Worm (Caenorhabditis elegans) whole organism, L4 larva: ENCODE results near the gene C15H9.2.
A peak's percentile ranks its signal among the peaks of the same experiment; 100 is the strongest.

Experiments
- T26A8.4 ChIP-seq: fragments of 200-800 bp; sonication (Bioruptor generic); IDR thresholded peaks from 2 replicates; pipeline ENCODE4 v1.3.6; 2022; ENCODE audit warnings: missing genetic modification characterization, missing compliant biosample characterization
- ZK337.2 ChIP-seq: fragments of 200-800 bp; sonication (Bioruptor generic); IDR thresholded peaks from 2 replicates; pipeline ENCODE4 v1.3.6; 2022; ENCODE audit warnings: missing genetic modification reagents, missing genetic modification characterization, missing compliant biosample characterization
- aly-2 ChIP-seq: sonication (generic microtip); optimal IDR thresholded peaks from 2 replicates; lab custom pipeline; 2018; ENCODE audit warnings: missing biosample characterization, missing genetic modification characterization
- ama-1 ChIP-seq: fragments of 150-350 bp; optimal IDR thresholded peaks from 2 replicates; lab custom pipeline; 2014; ENCODE audit warnings: inconsistent platforms, mixed read lengths
- arid-1 ChIP-seq: fragments of 200-800 bp; sonication (Bioruptor generic); conservative IDR thresholded peaks from 2 replicates; pipeline ENCODE4 v1.3.6; 2022; ENCODE audit warnings: missing genetic modification reagents, missing genetic modification characterization, missing compliant biosample characterization
- ceh-20 ChIP-seq: fragments of 200-800 bp; sonication (Bioruptor generic); IDR thresholded peaks from 2 replicates; pipeline ENCODE4 v1.3.6; 2022; ENCODE audit warnings: missing genetic modification reagents, missing genetic modification characterization, missing compliant biosample characterization
- ceh-44 ChIP-seq: fragments of 200-800 bp; sonication (Bioruptor generic); IDR thresholded peaks from 2 replicates; pipeline ENCODE4 v1.3.6; 2022; ENCODE audit warnings: missing genetic modification reagents, missing genetic modification characterization, missing compliant biosample characterization
- ceh-62 ChIP-seq: sonication (generic microtip); optimal IDR thresholded peaks from 2 replicates; lab custom pipeline; 2017; ENCODE audit warnings: missing biosample characterization, missing genetic modification characterization
- ctbp-1 ChIP-seq: fragments of 200-800 bp; sonication (Bioruptor generic); IDR thresholded peaks from 2 replicates; pipeline ENCODE4 v1.3.6; 2022; ENCODE audit warnings: missing genetic modification reagents, missing genetic modification characterization, missing compliant biosample characterization
- daf-8 ChIP-seq: fragments of 200-800 bp; sonication (Bioruptor generic); IDR thresholded peaks from 2 replicates; pipeline ENCODE4 v1.3.6; 2022; ENCODE audit warnings: missing genetic modification characterization, missing compliant biosample characterization
- dmd-8 ChIP-seq: fragments of 200-800 bp; sonication (Bioruptor generic); IDR thresholded peaks from 2 replicates; pipeline ENCODE4 v1.3.6; 2022; ENCODE audit warnings: missing genetic modification characterization, missing compliant biosample characterization
- dmd-9 ChIP-seq: fragments of 200-800 bp; sonication (Bioruptor generic); IDR thresholded peaks from 2 replicates; pipeline ENCODE4 v1.3.6; 2022; ENCODE audit warnings: missing genetic modification reagents, missing genetic modification characterization, missing compliant biosample characterization
- dpl-1 ChIP-seq: fragments of 150-350 bp; optimal IDR thresholded peaks from 2 replicates; lab custom pipeline; 2014; ENCODE audit warnings: missing biosample characterization, missing genetic modification reagents, missing genetic modification characterization
- egl-27 ChIP-seq: sonication (generic microtip); optimal IDR thresholded peaks from 3 replicates; lab custom pipeline; 2017; ENCODE audit warnings: missing biosample characterization, missing genetic modification reagents, missing genetic modification characterization
- egl-43 ChIP-seq: fragments of 200-800 bp; sonication (Bioruptor generic); IDR thresholded peaks from 2 replicates; pipeline ENCODE4 v1.3.6; 2022; ENCODE audit warnings: missing genetic modification reagents, missing genetic modification characterization, missing compliant biosample characterization
- gei-8 ChIP-seq: fragments of 200-800 bp; sonication (Bioruptor generic); optimal IDR thresholded peaks from 2 replicates; lab custom pipeline; 2018; ENCODE audit warnings: mild to moderate bottlenecking, missing genetic modification characterization, missing compliant biosample characterization
- hif-1 ChIP-seq, 2 experiments: sonication (generic microtip); optimal IDR thresholded peaks; 2 replicates each; lab custom pipeline; 2016 to 2017; ENCODE audit warnings: missing compliant biosample characterization in 2 of 2, missing genetic modification characterization in 2 of 2, missing genetic modification reagents in 2 of 2, missing genotype in 2 of 2, mild to moderate bottlenecking in 1 of 2
- hlh-30 ChIP-seq: sonication (generic microtip); optimal IDR thresholded peaks from 2 replicates; lab custom pipeline; 2017; ENCODE audit warnings: antibody characterized with exemption, mild to moderate bottlenecking, missing genetic modification characterization, missing compliant biosample characterization; ENCODE audit not compliant: insufficient read depth
- hmg-1.1 ChIP-seq: fragments of 200-800 bp; sonication (Bioruptor generic); IDR thresholded peaks from 2 replicates; pipeline ENCODE4 v1.3.6; 2022; ENCODE audit warnings: missing genetic modification reagents, missing genetic modification characterization, missing compliant biosample characterization
- lim-7 ChIP-seq: fragments of 200-800 bp; sonication (Bioruptor generic); IDR thresholded peaks from 2 replicates; pipeline ENCODE4 v1.3.6; 2022; ENCODE audit warnings: missing genetic modification characterization, missing compliant biosample characterization
- lin-15B ChIP-seq: fragments of 150-350 bp; sonication (generic microtip); optimal IDR thresholded peaks from 3 replicates; lab custom pipeline; 2014; ENCODE audit warnings: missing biosample characterization, missing genetic modification characterization
- lin-39 ChIP-seq: fragments of 150-350 bp; optimal IDR thresholded peaks from 2 replicates; lab custom pipeline; 2014; ENCODE audit warnings: missing biosample characterization, missing genetic modification reagents, missing genetic modification characterization
- madf-9 ChIP-seq: fragments of 200-800 bp; sonication (Bioruptor generic); conservative IDR thresholded peaks from 2 replicates; pipeline ENCODE4 v1.3.6; 2022; ENCODE audit warnings: missing genetic modification reagents, missing genetic modification characterization, missing compliant biosample characterization
- mdl-1 ChIP-seq, 2 experiments: fragments of 150-350 bp in 1 of 2; sonication (generic microtip) in 1 of 2; optimal IDR thresholded peaks; 2 replicates each; lab custom pipeline; 2014 to 2017; ENCODE audit warnings: missing biosample characterization in 2 of 2, missing genetic modification characterization in 2 of 2
- mdt-29 ChIP-seq: fragments of 200-800 bp; sonication (Bioruptor generic); IDR thresholded peaks from 2 replicates; pipeline ENCODE4 v1.3.6; 2022; ENCODE audit warnings: missing genetic modification reagents, missing genetic modification characterization, missing compliant biosample characterization
- nhr-10 ChIP-seq: fragments of 150-350 bp; optimal IDR thresholded peaks from 2 replicates; lab custom pipeline; 2014; ENCODE audit warnings: missing biosample characterization, missing genetic modification characterization
- nhr-25 ChIP-seq: sonication (generic microtip); optimal IDR thresholded peaks from 2 replicates; lab custom pipeline; 2017; ENCODE audit warnings: missing genetic modification characterization, mild to moderate bottlenecking, missing compliant biosample characterization, antibody characterized with exemption, moderate library complexity, borderline replicate concordance; ENCODE audit not compliant: insufficient read depth
- nhr-42 ChIP-seq: fragments of 200-800 bp; sonication (Bioruptor generic); IDR thresholded peaks from 2 replicates; pipeline ENCODE4 v1.3.6; 2022; ENCODE audit warnings: missing genetic modification characterization, missing compliant biosample characterization
- nhr-76 ChIP-seq: fragments of 150-350 bp; optimal IDR thresholded peaks from 2 replicates; lab custom pipeline; 2014; ENCODE audit warnings: missing biosample characterization, missing genetic modification characterization
- nhr-77 ChIP-seq: fragments of 150-350 bp; optimal IDR thresholded peaks from 2 replicates; lab custom pipeline; 2014; ENCODE audit warnings: missing biosample characterization, missing genetic modification characterization
- pha-4 ChIP-seq, 2 experiments: fragments of 150-350 bp in 1 of 2; fragments of 200-800 bp in 1 of 2; sonication (Bioruptor generic) in 1 of 2; IDR thresholded peaks in 1 of 2; optimal IDR thresholded peaks in 1 of 2; 2 replicates each; pipeline versions ENCODE4 v1.3.6 to Lab custom; 2014 to 2022; ENCODE audit warnings: missing genetic modification characterization in 2 of 2, missing genetic modification reagents in 2 of 2, missing biosample characterization in 1 of 2, missing compliant biosample characterization in 1 of 2
- php-3 ChIP-seq: fragments of 200-800 bp; sonication (Bioruptor generic); IDR thresholded peaks from 2 replicates; pipeline ENCODE4 v1.3.6; 2022; ENCODE audit warnings: missing genetic modification reagents, missing genetic modification characterization, missing compliant biosample characterization
- pqm-1 ChIP-seq: sonication (generic microtip); optimal IDR thresholded peaks from 2 replicates; lab custom pipeline; 2017; ENCODE audit warnings: missing biosample characterization, missing genetic modification characterization
- set-16 ChIP-seq: fragments of 200-800 bp; sonication (Bioruptor generic); IDR thresholded peaks from 2 replicates; pipeline ENCODE4 v1.3.6; 2022; ENCODE audit warnings: missing genetic modification reagents, missing genetic modification characterization, missing compliant biosample characterization
- skn-1 ChIP-seq: fragments of 150-350 bp; optimal IDR thresholded peaks from 2 replicates; lab custom pipeline; 2014; ENCODE audit warnings: missing biosample characterization, missing genetic modification characterization
- snpc-1.2 ChIP-seq: fragments of 200-800 bp; sonication (Bioruptor generic); IDR thresholded peaks from 2 replicates; pipeline ENCODE4 v1.3.6; 2022; ENCODE audit warnings: missing genetic modification reagents, missing genetic modification characterization, missing compliant biosample characterization
- snpc-4 ChIP-seq: fragments of 150-350 bp; optimal IDR thresholded peaks from 2 replicates; lab custom pipeline; 2014; ENCODE audit warnings: missing biosample characterization, missing genetic modification characterization
- spr-3 ChIP-seq: fragments of 200-800 bp; sonication (Bioruptor generic); optimal IDR thresholded peaks from 2 replicates; lab custom pipeline; 2018; ENCODE audit warnings: mild to moderate bottlenecking, missing genetic modification characterization, missing compliant biosample characterization
- tra-1 ChIP-seq: fragments of 200-800 bp; sonication (Bioruptor generic); IDR thresholded peaks from 2 replicates; pipeline ENCODE4 v1.3.6; 2022; ENCODE audit warnings: missing genetic modification reagents, missing genetic modification characterization, missing compliant biosample characterization
- unc-39 ChIP-seq: sonication (generic microtip); optimal IDR thresholded peaks from 2 replicates; lab custom pipeline; 2017; ENCODE audit warnings: missing biosample characterization, missing genetic modification characterization
- unc-62 ChIP-seq, 3 experiments: fragments of 150-350 bp in 1 of 3; sonication (generic microtip); optimal IDR thresholded peaks in 2 of 3; peaks in 1 of 3; 1 replicate in 1 of 3; 2 replicates in 2 of 3; lab custom pipeline; 2014 to 2017; ENCODE audit warnings: missing biosample characterization in 3 of 3, missing genetic modification characterization in 3 of 3, missing genetic modification reagents in 3 of 3, missing genotype in 1 of 3
- zfp-2 ChIP-seq: sonication (generic microtip); optimal IDR thresholded peaks from 2 replicates; lab custom pipeline; 2016; ENCODE audit warnings: mild to moderate bottlenecking, missing genetic modification characterization, missing compliant biosample characterization

Gene C15H9.2

DNA sequence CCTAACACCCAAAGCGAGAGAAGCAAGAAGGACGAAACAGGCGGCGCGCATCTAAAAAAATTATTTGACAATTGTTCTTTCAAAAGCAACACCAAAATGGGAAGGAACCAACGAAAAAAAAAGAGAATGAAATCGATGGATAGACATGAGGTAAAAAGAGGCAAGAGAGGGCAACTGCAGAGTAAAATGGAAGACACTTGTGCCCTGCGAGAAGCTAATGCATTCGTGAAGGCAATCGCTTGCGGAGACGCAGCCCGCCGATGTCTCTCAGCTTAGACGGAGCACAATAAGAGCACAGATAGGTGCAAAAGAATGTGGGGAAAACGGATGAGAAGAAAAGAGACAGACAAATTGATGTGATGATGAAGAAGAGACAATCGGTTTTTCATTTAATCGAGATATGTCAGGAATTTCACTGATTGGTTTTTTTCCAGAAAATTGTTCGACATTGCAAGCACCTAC lies 9.9 kb downstream of the C15H9.2 start, which contains the start of gene C15H9.9 (continued):
- no peak for TF ChIP-seq dmd-8
- TF ChIP-seq ceh-44 (GFP tag; lab: Robert Waterston, UW) = no peak
- TF ChIP-seq pha-4 (GFP tag; IDR thresholded peaks at IDR 0.05; lab: Robert Waterston, UW) = no peak; the same call in 1 of the 2 replicates
- no peak for TF ChIP-seq pha-4 (tag; optimal IDR thresholded peaks at IDR 0.05; lab: Kevin White, UChicago)
- no peak for TF ChIP-seq ceh-62 (tag; lab: Kevin White, UChicago)
- no peak for TF ChIP-seq nhr-42 (GFP tag; lab: Robert Waterston, UW)
- no peak for TF ChIP-seq dpl-1 (GFP tag; lab: Kevin White, UChicago)
- peak in 1 of 2 experiments; percentile 24 for TF ChIP-seq unc-62 (GFP tag; optimal IDR thresholded peaks at IDR 0.05 in 1 of 2; lab: Kevin White, UChicago)
- TF ChIP-seq unc-62 (tag; optimal IDR thresholded peaks at IDR 0.05; lab: Kevin White, UChicago) = no peak
- no peak for TF ChIP-seq gei-8 (GFP tag; lab: Kevin White, UChicago)
- no peak for TF ChIP-seq nhr-76 (tag; lab: Kevin White, UChicago)
- no peak for TF ChIP-seq ama-1 (lab: Kevin White, UChicago)
- TF ChIP-seq ZK337.2 (GFP tag; lab: Robert Waterston, UW) = no peak
- peak; percentile 69 for TF ChIP-seq ctbp-1 (GFP tag; lab: Robert Waterston, UW)
- no peak for TF ChIP-seq dmd-9
- no peak for TF ChIP-seq hif-1 (tag; optimal IDR thresholded peaks at IDR 0.05; lab: Kevin White, UChicago)
- TF ChIP-seq egl-43 (GFP tag; lab: Robert Waterston, UW) = 0 out of 2 replicates have a peak, but pooled peaks have one; percentile 38
- TF ChIP-seq tra-1 = no peak
- TF ChIP-seq mdt-29 (GFP tag; lab: Robert Waterston, UW) = no peak
- TF ChIP-seq hlh-30 = peak; percentile 2
- TF ChIP-seq nhr-25 (tag; lab: Kevin White, UChicago) = no peak
- TF ChIP-seq nhr-10 (tag; lab: Kevin White, UChicago) = no peak
- no peak for TF ChIP-seq zfp-2 (tag; lab: Kevin White, UChicago)
- no peak for TF ChIP-seq skn-1 (tag; lab: Kevin White, UChicago)
- TF ChIP-seq lin-39 (tag; lab: Kevin White, UChicago) = no peak
- TF ChIP-seq snpc-1.2 (GFP tag; lab: Robert Waterston, UW) = no peak
- no peak for TF ChIP-seq spr-3 (GFP tag; lab: Kevin White, UChicago)
- TF ChIP-seq snpc-4 (tag; lab: Kevin White, UChicago) = no peak
- no peak for TF ChIP-seq set-16 (GFP tag; lab: Robert Waterston, UW)
- 0 out of 2 replicates have a peak, but pooled peaks have one; percentile 13 for TF ChIP-seq madf-9 (GFP tag; lab: Robert Waterston, UW)
- TF ChIP-seq nhr-77 = no peak
- TF ChIP-seq unc-39 = no peak
- no peak for TF ChIP-seq pqm-1
- TF ChIP-seq lin-15B (tag; lab: Kevin White, UChicago) = no peak
- no peak for TF ChIP-seq arid-1 (GFP tag; lab: Robert Waterston, UW)
- TF ChIP-seq hmg-1.1 (GFP tag; lab: Robert Waterston, UW) = peak; percentile 52; the same call in 1 of the 2 replicates
- 0 out of 2 replicates have a peak, but pooled peaks have one; percentile 9 for TF ChIP-seq T26A8.4
- TF ChIP-seq lim-7 = no peak
- no peak for TF ChIP-seq aly-2 (tag; lab: Kevin White, UChicago)
- TF ChIP-seq egl-27 = no peak
- 0 out of 2 replicates have a peak, but pooled peaks have one; percentile 17 for TF ChIP-seq php-3 (GFP tag; lab: Robert Waterston, UW)
- TF ChIP-seq daf-8 = no peak
- no peak for TF ChIP-seq ceh-20
- TF ChIP-seq mdl-1 (tag; optimal IDR thresholded peaks at IDR 0.05; lab: Kevin White, UChicago) = peak in 1 of 2 experiments; percentile 9
